Worm (Caenorhabditis elegans): ENCODE measurements around the gene C16H3.3.
"Not testable (repeated sequence)": the region's sequence is repeated elsewhere in the genome, so short reads cannot be mapped to it uniquely, and the experiment has no call there.

DNA sequence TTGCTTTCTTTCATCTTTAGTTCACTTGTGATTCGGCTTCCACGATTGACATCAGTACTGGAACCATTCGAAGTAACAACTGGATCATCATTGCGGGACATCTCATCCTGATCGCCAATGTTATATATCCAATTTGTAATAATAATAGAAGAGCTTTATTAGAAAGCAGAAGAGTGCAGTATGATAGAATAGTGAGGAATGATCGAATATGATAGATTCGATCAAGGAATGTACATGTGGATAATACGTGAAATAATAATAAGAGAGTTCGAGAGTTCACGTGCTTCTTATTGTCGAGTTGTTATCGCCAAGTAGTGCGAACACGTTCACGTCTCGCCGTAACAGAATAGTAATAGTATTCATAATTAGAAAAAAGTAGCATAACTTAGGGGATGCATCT is 30.8 kb downstream of the C16H3.3 start, which contains the start of gene F39B3.3:
- not testable (repeated sequence) for TF ChIP-seq W03F9.2, dao-5 (tag; optimal IDR thresholded peaks at IDR 0.05)
